Fruit fly (Drosophila melanogaster) whole organism, adult: Measurements from ENCODE around the gene Sf3b2.

ENCODE experiments used
- CG11617 ChIP-seq: fragments of 200-800 bp; sonication (Bioruptor generic); optimal IDR thresholded peaks from 2 replicates; lab custom pipeline; 2017; ENCODE audit warnings: mild to moderate bottlenecking, missing biosample characterization, missing genetic modification reagents, missing genetic modification characterization
- CG12768 ChIP-seq: fragments of 200-800 bp; sonication (Bioruptor generic); optimal IDR thresholded peaks from 2 replicates; lab custom pipeline; 2017; ENCODE audit warnings: missing biosample characterization, missing genetic modification characterization, mild to moderate bottlenecking, moderate library complexity, missing genetic modification reagents
- CG33017 ChIP-seq: fragments of 200-800 bp; sonication (Bioruptor generic); optimal IDR thresholded peaks from 2 replicates; lab custom pipeline; 2018; ENCODE audit warnings: missing biosample characterization, mild to moderate bottlenecking, missing genetic modification characterization, moderate library complexity
- CG7045 ChIP-seq: fragments of 200-800 bp; sonication (Bioruptor generic); optimal IDR thresholded peaks from 2 replicates; lab custom pipeline; 2017; ENCODE audit warnings: missing biosample characterization, mild to moderate bottlenecking, missing genetic modification characterization
- Clk ChIP-seq: fragments of 200-800 bp; sonication (Bioruptor generic); optimal IDR thresholded peaks from 2 replicates; lab custom pipeline; 2017; ENCODE audit warnings: missing biosample characterization, missing genetic modification characterization
- Crg-1 ChIP-seq: fragments of 200-800 bp; sonication (Bioruptor generic); optimal IDR thresholded peaks from 2 replicates; lab custom pipeline; 2016; ENCODE audit warnings: missing biosample characterization, missing genetic modification characterization
- Hr96 ChIP-seq: fragments of 200-800 bp; sonication (Bioruptor generic); optimal IDR thresholded peaks from 2 replicates; lab custom pipeline; 2016; ENCODE audit warnings: missing biosample characterization, missing genetic modification characterization
- Mnt ChIP-seq: fragments of 200-800 bp; sonication (Bioruptor generic); optimal IDR thresholded peaks from 2 replicates; lab custom pipeline; 2016; ENCODE audit warnings: missing biosample characterization, mild to moderate bottlenecking, missing genetic modification characterization
- cic ChIP-seq: fragments of 200-800 bp; sonication (Bioruptor generic); optimal IDR thresholded peaks from 2 replicates; lab custom pipeline; 2017; ENCODE audit warnings: missing biosample characterization, mild to moderate bottlenecking, missing genetic modification characterization, moderate library complexity
- cnc ChIP-seq, 2 experiments: fragments of >200 bp; optimal IDR thresholded peaks; 2 replicates each; lab custom pipeline; 2017
- kay ChIP-seq: fragments of 200-800 bp; sonication (Bioruptor generic); peaks from one replicate; lab custom pipeline; 2016; ENCODE audit warnings: missing biosample characterization, missing genetic modification characterization, borderline replicate concordance
- ovo ChIP-seq: fragments of 200-800 bp; sonication (Bioruptor generic); optimal IDR thresholded peaks from 2 replicates; lab custom pipeline; 2016; ENCODE audit warnings: missing biosample characterization, missing genetic modification characterization
- pad ChIP-seq: fragments of 200-800 bp; sonication (Bioruptor generic); optimal IDR thresholded peaks from 3 replicates; lab custom pipeline; 2017; ENCODE audit warnings: missing biosample characterization, missing genetic modification characterization, mild to moderate bottlenecking, moderate library complexity, missing genetic modification reagents
- toe ChIP-seq: fragments of 200-800 bp; sonication (Bioruptor generic); optimal IDR thresholded peaks from 2 replicates; lab custom pipeline; 2016; ENCODE audit warnings: missing biosample characterization, missing genetic modification characterization

- peak; percentile 81 for TF ChIP-seq CG12768 (GFP tag; lab: Kevin White, UChicago)
- no peak for TF ChIP-seq toe (GFP tag; lab: Kevin White, UChicago)
- TF ChIP-seq cic = peak; percentile 55
- TF ChIP-seq cnc (optimal IDR thresholded peaks at IDR 0.05; lab: Kevin White, UChicago) = no peak
- peak; percentile 64 for TF ChIP-seq pad (GFP tag; lab: Kevin White, UChicago)
- TF ChIP-seq Hr96 = peak; percentile 67
- peak; percentile 69 for TF ChIP-seq CG33017 (tag; lab: Kevin White, UChicago)
- peak; percentile 78 for TF ChIP-seq Crg-1
- TF ChIP-seq Clk (GFP tag; lab: Kevin White, UChicago) = no peak
- peak; percentile 81 for TF ChIP-seq Mnt (GFP tag; lab: Kevin White, UChicago)
- TF ChIP-seq CG11617 (GFP tag; lab: Kevin White, UChicago) = peak; percentile 0
- TF ChIP-seq kay (GFP tag; lab: Kevin White, UChicago) = no peak
- peak; percentile 61 for TF ChIP-seq ovo (GFP tag; lab: Kevin White, UChicago)
- peak; percentile 43 for TF ChIP-seq CG7045 (GFP tag; lab: Kevin White, UChicago)
Observed at dm6 chr2L:3056448-3056790, 27.5 kb upstream of the Sf3b2 start, which contains the start of gene FASN1.
